Fruit fly (Drosophila melanogaster) whole organism, prepupa: Measurements from ENCODE around the gene Ir75c.

ENCODE experiments used
- CG11902 ChIP-seq: fragments of 200-800 bp; sonication (Bioruptor generic); optimal IDR thresholded peaks from 3 replicates; lab custom pipeline; 2016; ENCODE audit warnings: missing biosample characterization, missing genetic modification characterization
- CG3919 ChIP-seq: fragments of 200-800 bp; sonication (Bioruptor generic); optimal IDR thresholded peaks from 3 replicates; lab custom pipeline; 2016; ENCODE audit warnings: missing biosample characterization, missing genetic modification characterization
- CG6276 ChIP-seq: fragments of 200-800 bp; sonication (Bioruptor generic); optimal IDR thresholded peaks from 2 replicates; lab custom pipeline; 2017; ENCODE audit warnings: missing biosample characterization, mild to moderate bottlenecking, missing genetic modification characterization
- Eip75B ChIP-seq: fragments of 200-800 bp; sonication (Bioruptor generic); optimal IDR thresholded peaks from 3 replicates; lab custom pipeline; 2016; ENCODE audit warnings: missing biosample characterization, missing genetic modification characterization
- Hr4 ChIP-seq: fragments of 200-800 bp; sonication (Bioruptor generic); optimal IDR thresholded peaks from 3 replicates; lab custom pipeline; 2016; ENCODE audit warnings: missing biosample characterization, missing genetic modification characterization
- Lpt ChIP-seq: fragments of 200-800 bp; sonication (Bioruptor generic); optimal IDR thresholded peaks from 3 replicates; lab custom pipeline; 2016; ENCODE audit warnings: missing biosample characterization, missing genetic modification characterization
- OdsH ChIP-seq: fragments of 200-800 bp; sonication (Bioruptor generic); optimal IDR thresholded peaks from 3 replicates; lab custom pipeline; 2016; ENCODE audit warnings: missing biosample characterization, missing genetic modification characterization
- Smox ChIP-seq: fragments of 200-800 bp; sonication (Bioruptor generic); optimal IDR thresholded peaks from 3 replicates; lab custom pipeline; 2016; ENCODE audit warnings: missing biosample characterization, missing genetic modification characterization
- acj6 ChIP-seq: fragments of 200-800 bp; sonication (Bioruptor generic); optimal IDR thresholded peaks from 3 replicates; lab custom pipeline; 2016; ENCODE audit warnings: missing biosample characterization, missing genetic modification characterization
- net ChIP-seq: fragments of 200-800 bp; sonication (Bioruptor generic); optimal IDR thresholded peaks from 3 replicates; lab custom pipeline; 2016; ENCODE audit warnings: missing biosample characterization, missing genetic modification characterization
- topi ChIP-seq: fragments of 200-800 bp; sonication (Bioruptor generic); optimal IDR thresholded peaks from 3 replicates; lab custom pipeline; 2016; ENCODE audit warnings: missing biosample characterization, missing genetic modification characterization

dm6 chr3L:17817821-17818220, 4.8 kb downstream of the Ir75c start, which contains the start of gene Ir75a:
- TF ChIP-seq Eip75B, result no peak
- TF ChIP-seq Hr4 (GFP tag; lab: Kevin White, UChicago), result no peak
- no peak for TF ChIP-seq acj6 (GFP tag; lab: Kevin White, UChicago)
- no peak for TF ChIP-seq CG3919
- no peak for TF ChIP-seq Smox (GFP tag; lab: Kevin White, UChicago)
- no peak for TF ChIP-seq Lpt
- TF ChIP-seq OdsH (GFP tag; lab: Kevin White, UChicago), result no peak
- no peak for TF ChIP-seq topi (GFP tag; lab: Kevin White, UChicago)
- no peak for TF ChIP-seq net (GFP tag; lab: Kevin White, UChicago)
- no peak for TF ChIP-seq CG11902
- TF ChIP-seq CG6276 (GFP tag; lab: Kevin White, UChicago), result no peak
